Fruit fly (Drosophila melanogaster): ENCODE measurements around the gene CAH2.

Gene CAH2

dm6 chr3L:12163693-12164092, 13.7 kb upstream of the CAH2 start, which contains the start of gene CG9760:
Gene CG9760 (minus strand): TSS chr3L:12163735.
- TF ChIP-seq insv (optimal IDR thresholded peaks at IDR 0.05) (no peak), Myc (optimal IDR thresholded peaks at IDR 0.05) (no peak), ttk (optimal IDR thresholded peaks at IDR 0.05) (no peak), psq (optimal IDR thresholded peaks at IDR 0.05) (no peak), h (optimal IDR thresholded peaks at IDR 0.05) (no peak), Sin3A (optimal IDR thresholded peaks at IDR 0.05) (no peak)

dm6 chr3L:12175382-12175781, 2.0 kb upstream of the CAH2 start, which contains the start of gene Rh7:
Gene Rh7 (minus strand): TSS chr3L:12175482.
- TF ChIP-seq h (optimal IDR thresholded peaks at IDR 0.05) = no peak
- TF ChIP-seq ttk (optimal IDR thresholded peaks at IDR 0.05) = no peak
- no peak for TF ChIP-seq psq (optimal IDR thresholded peaks at IDR 0.05)
- TF ChIP-seq Myc (optimal IDR thresholded peaks at IDR 0.05) = no peak
- no peak for TF ChIP-seq insv (optimal IDR thresholded peaks at IDR 0.05)
- TF ChIP-seq Sin3A (optimal IDR thresholded peaks at IDR 0.05) = no peak

DNA sequence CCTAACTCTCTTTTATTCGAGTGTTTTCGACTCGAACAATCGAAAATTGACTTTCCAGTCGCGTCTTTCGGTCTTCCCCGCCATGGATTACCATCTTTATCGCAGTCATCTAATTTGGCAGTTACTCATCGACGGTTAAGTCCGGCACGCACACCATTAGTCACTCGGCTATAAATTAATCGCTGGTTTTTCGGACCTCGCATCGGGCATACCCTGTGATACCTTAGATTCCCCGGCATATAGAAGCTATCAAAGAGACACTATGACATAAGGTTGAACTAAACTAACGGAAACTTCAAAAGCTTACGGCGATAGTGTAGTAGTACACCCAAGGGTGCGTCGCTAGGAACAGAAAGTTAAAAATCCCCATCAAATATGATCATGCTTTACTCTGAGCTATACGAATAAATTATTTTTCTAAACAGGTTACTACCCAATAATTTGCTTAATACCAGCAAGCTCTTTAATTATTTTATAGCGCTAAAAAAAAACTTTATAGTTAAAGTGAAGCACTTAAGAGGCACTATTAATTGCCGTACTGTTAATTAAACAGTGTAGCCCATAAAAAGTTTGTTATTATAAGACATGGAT, 1.5 kb downstream of the CAH2 start:
- TF ChIP-seq psq (optimal IDR thresholded peaks at IDR 0.05) (no peak), insv (optimal IDR thresholded peaks at IDR 0.05) (no peak), Sin3A (optimal IDR thresholded peaks at IDR 0.05) (no peak), h (optimal IDR thresholded peaks at IDR 0.05) (no peak), ttk (optimal IDR thresholded peaks at IDR 0.05) (no peak), Myc (optimal IDR thresholded peaks at IDR 0.05) (no peak)

dm6 chr3L:12183967-12184366, 6.6 kb downstream of the CAH2 start:
- TF ChIP-seq Sin3A (optimal IDR thresholded peaks at IDR 0.05) = no peak
- TF ChIP-seq Myc (optimal IDR thresholded peaks at IDR 0.05) = no peak
- no peak for TF ChIP-seq psq (optimal IDR thresholded peaks at IDR 0.05)
- no peak for TF ChIP-seq ttk (optimal IDR thresholded peaks at IDR 0.05)
- TF ChIP-seq insv (optimal IDR thresholded peaks at IDR 0.05) = no peak
- TF ChIP-seq h (optimal IDR thresholded peaks at IDR 0.05) = no peak

DNA sequence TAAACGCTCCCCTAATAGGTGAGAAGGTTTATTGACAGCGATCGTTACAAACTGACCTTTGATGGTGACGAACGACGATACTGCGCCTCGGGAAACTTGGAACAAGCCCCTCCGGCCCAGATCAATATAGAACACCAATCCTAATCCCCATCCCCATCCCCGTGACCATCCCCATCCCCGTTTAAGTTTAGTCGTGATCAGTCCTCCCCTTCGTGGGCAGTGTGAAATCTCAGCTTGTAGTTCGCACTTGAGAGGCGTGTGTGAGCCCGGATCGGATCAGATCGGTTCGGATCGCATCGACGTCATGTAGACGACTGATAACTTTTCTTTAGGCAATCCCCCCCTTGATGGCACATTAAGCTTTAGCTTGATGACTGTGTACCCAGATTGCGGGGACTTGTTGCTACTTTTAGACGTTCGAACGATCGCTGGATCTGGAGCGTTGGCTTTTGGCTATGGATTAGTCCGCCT, 7.2 kb downstream of the CAH2 start, which contains the start of gene Miox:
Gene Miox, plus strand, starts transcription at position 421 of the 471 bp plus-strand sequence.
- TF ChIP-seq insv (optimal IDR thresholded peaks at IDR 0.05) (no peak), ttk (optimal IDR thresholded peaks at IDR 0.05) (no peak), Sin3A (optimal IDR thresholded peaks at IDR 0.05) (no peak), h (optimal IDR thresholded peaks at IDR 0.05) (no peak), Myc (optimal IDR thresholded peaks at IDR 0.05) (no peak), psq (optimal IDR thresholded peaks at IDR 0.05) (no peak)

DNA sequence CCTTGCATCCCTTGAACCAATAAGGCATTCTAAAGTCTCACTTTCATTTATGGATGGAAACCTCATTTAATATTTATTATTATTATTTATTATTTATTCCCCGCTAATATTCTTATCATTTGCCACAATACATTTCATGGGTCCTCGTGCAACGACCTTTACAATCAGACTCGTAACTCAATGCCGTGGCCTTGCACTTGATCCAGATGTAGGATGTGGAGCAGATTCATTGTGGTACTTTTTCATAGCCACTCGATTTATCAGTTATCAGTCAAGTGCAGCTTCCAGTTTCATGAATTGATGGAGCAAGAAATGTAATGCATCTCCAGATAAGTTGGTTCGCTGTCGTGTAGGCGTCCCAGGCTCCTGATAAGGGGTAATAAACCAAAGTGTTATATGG, 7.9 kb downstream of the CAH2 start:
- TF ChIP-seq h (optimal IDR thresholded peaks at IDR 0.05) = no peak
- TF ChIP-seq ttk (optimal IDR thresholded peaks at IDR 0.05) = no peak
- TF ChIP-seq insv (optimal IDR thresholded peaks at IDR 0.05) = no peak
- TF ChIP-seq psq (optimal IDR thresholded peaks at IDR 0.05) = no peak
- TF ChIP-seq Myc (optimal IDR thresholded peaks at IDR 0.05) = no peak
- TF ChIP-seq Sin3A (optimal IDR thresholded peaks at IDR 0.05) = no peak

DNA sequence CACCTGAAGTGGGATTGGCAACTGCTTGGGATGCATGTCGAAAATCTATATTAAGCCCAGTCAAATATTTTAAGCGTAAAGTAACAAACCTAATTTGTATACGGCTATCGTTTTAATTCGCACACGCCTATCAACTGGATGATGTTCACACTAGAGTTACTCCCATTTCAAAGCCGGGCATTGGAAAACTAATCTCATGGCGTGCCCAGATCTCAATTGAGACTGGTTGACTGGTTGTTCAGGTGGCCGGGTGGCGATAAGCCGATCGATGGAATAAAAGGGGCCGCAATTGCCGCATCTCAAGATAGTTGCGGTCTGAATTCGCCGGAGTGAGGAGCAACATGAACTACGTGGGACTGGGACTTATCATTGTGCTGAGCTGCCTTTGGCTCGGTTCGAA, 11.1 kb downstream of the CAH2 start, which contains the start of gene Est-6:
Gene Est-6, plus strand, starts transcription at position 301 of the 400 bp plus-strand sequence.
- TF ChIP-seq Sin3A (optimal IDR thresholded peaks at IDR 0.05) = no peak
- no peak for TF ChIP-seq psq (optimal IDR thresholded peaks at IDR 0.05)
- no peak for TF ChIP-seq h (optimal IDR thresholded peaks at IDR 0.05)
- no peak for TF ChIP-seq insv (optimal IDR thresholded peaks at IDR 0.05)
- TF ChIP-seq ttk (optimal IDR thresholded peaks at IDR 0.05) = no peak
- no peak for TF ChIP-seq Myc (optimal IDR thresholded peaks at IDR 0.05)

- TF ChIP-seq h (optimal IDR thresholded peaks at IDR 0.05) = no peak
- no peak for TF ChIP-seq insv (optimal IDR thresholded peaks at IDR 0.05)
- no peak for TF ChIP-seq ttk (optimal IDR thresholded peaks at IDR 0.05)
- no peak for TF ChIP-seq Sin3A (optimal IDR thresholded peaks at IDR 0.05)
- TF ChIP-seq psq (optimal IDR thresholded peaks at IDR 0.05) = no peak
- TF ChIP-seq Myc (optimal IDR thresholded peaks at IDR 0.05) = no peak
These were observed 13.0 kb downstream of the CAH2 start, which contains the start of gene Est-P for dm6 chr3L:12190433-12190832. Gene Est-P (plus strand): TSS chr3L:12190733.

- TF ChIP-seq psq (optimal IDR thresholded peaks at IDR 0.05) = no peak
- TF ChIP-seq Myc (optimal IDR thresholded peaks at IDR 0.05) = no peak
- TF ChIP-seq h (optimal IDR thresholded peaks at IDR 0.05) = no peak
- TF ChIP-seq insv (optimal IDR thresholded peaks at IDR 0.05) = no peak
- no peak for TF ChIP-seq Sin3A (optimal IDR thresholded peaks at IDR 0.05)
- TF ChIP-seq ttk (optimal IDR thresholded peaks at IDR 0.05) = no peak
These were observed 16.1 kb downstream of the CAH2 start, which contains the start of gene thoc6 for dm6 chr3L:12193485-12193884. Gene thoc6 (minus strand): TSS chr3L:12193688.

DNA sequence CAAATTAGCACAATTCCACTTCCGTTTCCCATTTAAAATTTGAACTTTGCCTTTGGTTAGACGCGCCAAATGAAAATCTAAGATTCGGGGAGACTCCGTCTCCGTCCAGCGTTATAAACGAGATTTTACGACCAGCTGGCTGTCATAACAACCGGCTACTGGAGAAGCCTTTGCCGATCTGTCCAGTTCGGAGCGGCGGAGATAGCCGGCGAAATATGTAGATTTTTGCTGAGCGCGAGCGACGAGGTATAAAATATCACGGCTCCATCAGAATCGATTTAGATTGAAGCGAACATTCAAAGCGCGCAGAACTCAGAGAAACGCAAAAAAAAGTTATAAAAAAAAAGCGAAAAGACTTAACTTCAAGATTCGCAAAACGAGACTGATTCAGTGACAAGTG, 20.1 kb downstream of the CAH2 start, which contains the start of gene CG11529:
Gene CG11529, plus strand, starts transcription at position 301 of the 400 bp plus-strand sequence.
- TF ChIP-seq psq (optimal IDR thresholded peaks at IDR 0.05) = no peak
- no peak for TF ChIP-seq Myc (optimal IDR thresholded peaks at IDR 0.05)
- TF ChIP-seq Sin3A (optimal IDR thresholded peaks at IDR 0.05) = no peak
- no peak for TF ChIP-seq ttk (optimal IDR thresholded peaks at IDR 0.05)
- TF ChIP-seq insv (optimal IDR thresholded peaks at IDR 0.05) = no peak
- TF ChIP-seq h (optimal IDR thresholded peaks at IDR 0.05) = no peak

- TF ChIP-seq psq (optimal IDR thresholded peaks at IDR 0.05) = no peak
- no peak for TF ChIP-seq Sin3A (optimal IDR thresholded peaks at IDR 0.05)
- TF ChIP-seq ttk (optimal IDR thresholded peaks at IDR 0.05) = no peak
- no peak for TF ChIP-seq h (optimal IDR thresholded peaks at IDR 0.05)
- TF ChIP-seq Myc (optimal IDR thresholded peaks at IDR 0.05) = no peak
- no peak for TF ChIP-seq insv (optimal IDR thresholded peaks at IDR 0.05)
These were observed 25.6 kb downstream of the CAH2 start for dm6 chr3L:12202980-12203379.

dm6 chr3L:12203736-12204135, 26.3 kb downstream of the CAH2 start, which contains the start of gene Ak1:
Gene Ak1 (minus strand): TSS chr3L:12204082.
- TF ChIP-seq psq (optimal IDR thresholded peaks at IDR 0.05) = no peak
- no peak for TF ChIP-seq h (optimal IDR thresholded peaks at IDR 0.05)
- no peak for TF ChIP-seq Sin3A (optimal IDR thresholded peaks at IDR 0.05)
- TF ChIP-seq Myc (optimal IDR thresholded peaks at IDR 0.05) = no peak
- TF ChIP-seq insv (optimal IDR thresholded peaks at IDR 0.05) = no peak
- no peak for TF ChIP-seq ttk (optimal IDR thresholded peaks at IDR 0.05)
